In genomic region chrX:4503542-4503941, dm6 we compare ENCODE assay signal across 4 fruit fly cellular contexts.
TF ChIP-seq lines count a peak whose summit lies in the region.

No protein-coding gene starts in this region.

- no peak for TF ChIP-seq CTCF in whole organism, embryonic (GFP tag; optimal IDR thresholded peaks at IDR 0.05; lab: Kevin White, UChicago)

TF ChIP-seq in whole organism, embryonic, 481 proteins besides CTCF, POLR2A, EP300 and RAD21 (continues in another document):
- TF ChIP-seq D (optimal IDR thresholded peaks at IDR 0.05; lab: Kevin White, UChicago) = no peak
- TF ChIP-seq D (GFP tag; optimal IDR thresholded peaks at IDR 0.05; lab: Kevin White, UChicago) = no peak
- no peak for TF ChIP-seq sna (GFP tag; IDR thresholded peaks at IDR 0.05; lab: Robert Waterston, UW; ENCODE audit: partially characterized antibody)
- no peak for TF ChIP-seq CG1529 (GFP tag; optimal IDR thresholded peaks at IDR 0.05; lab: Kevin White, UChicago)
- no peak for TF ChIP-seq vvl (GFP tag; IDR thresholded peaks at IDR 0.05; lab: Robert Waterston, UW)
- no peak for TF ChIP-seq Dll (GFP tag; IDR thresholded peaks at IDR 0.05; lab: Robert Waterston, UW; ENCODE audit: partially characterized antibody)
- TF ChIP-seq CG11456 (GFP tag; IDR thresholded peaks at IDR 0.05; lab: Robert Waterston, UW) = 0 out of 3 replicates have a peak, but pooled peaks have one; percentile 25
- TF ChIP-seq NK7.1 (GFP tag; optimal IDR thresholded peaks at IDR 0.05; lab: Kevin White, UChicago) = no peak
- no peak for TF ChIP-seq pum (GFP tag; optimal IDR thresholded peaks at IDR 0.05; lab: Kevin White, UChicago)
- no peak for TF ChIP-seq CG34422 (GFP tag; IDR thresholded peaks at IDR 0.05; lab: Robert Waterston, UW)
- no peak for TF ChIP-seq C15 (GFP tag; IDR thresholded peaks at IDR 0.05; lab: Robert Waterston, UW)
- no peak for TF ChIP-seq Dbx (GFP tag; IDR thresholded peaks at IDR 0.05; lab: Robert Waterston, UW)
- no peak for TF ChIP-seq CG2199 (GFP tag; IDR thresholded peaks at IDR 0.05; lab: Robert Waterston, UW)
- TF ChIP-seq dmrt99B (tag; optimal IDR thresholded peaks at IDR 0.05; lab: Kevin White, UChicago) = peak; percentile 10
- no peak for TF ChIP-seq sob (GFP tag; IDR thresholded peaks at IDR 0.05; lab: Robert Waterston, UW)
- TF ChIP-seq Lpt (GFP tag; optimal IDR thresholded peaks at IDR 0.05; lab: Kevin White, UChicago) = no peak
- TF ChIP-seq crol (GFP tag; IDR thresholded peaks at IDR 0.05; lab: Robert Waterston, UW) = no peak
- no peak for TF ChIP-seq rib (GFP tag; IDR thresholded peaks at IDR 0.05; lab: Robert Waterston, UW)
- no peak for TF ChIP-seq Lhr (GFP tag; optimal IDR thresholded peaks at IDR 0.05; lab: Kevin White, UChicago)
- no peak for TF ChIP-seq her (GFP tag; optimal IDR thresholded peaks at IDR 0.05; lab: Kevin White, UChicago)
- TF ChIP-seq gsb-n (tag; optimal IDR thresholded peaks at IDR 0.05; lab: Kevin White, UChicago) = no peak
- TF ChIP-seq stwl (tag; optimal IDR thresholded peaks at IDR 0.05; lab: Kevin White, UChicago) = no peak
- TF ChIP-seq Hmr (GFP tag; optimal IDR thresholded peaks at IDR 0.05; lab: Kevin White, UChicago) = peak; percentile 4
- TF ChIP-seq CG10267 (tag; optimal IDR thresholded peaks at IDR 0.05; lab: Kevin White, UChicago) = no peak

TF ChIP-seq in whole organism, prepupa, 60 proteins besides CTCF, POLR2A, EP300 and RAD21 (continues in another document):
- no peak for TF ChIP-seq CG8119 (GFP tag; IDR thresholded peaks at IDR 0.05; lab: Robert Waterston, UW)
- peak; percentile 44 for TF ChIP-seq Met (GFP tag; optimal IDR thresholded peaks at IDR 0.05; lab: Kevin White, UChicago)
- peak; percentile 29 for TF ChIP-seq CG6792 (GFP tag; optimal IDR thresholded peaks at IDR 0.05; lab: Kevin White, UChicago)
- peak; percentile 30 for TF ChIP-seq pdm3 (GFP tag; optimal IDR thresholded peaks at IDR 0.05; lab: Kevin White, UChicago)
- peak; percentile 6 for TF ChIP-seq OdsH (GFP tag; optimal IDR thresholded peaks at IDR 0.05; lab: Kevin White, UChicago)
- peak; percentile 39; the same call in 1 of the 3 replicates for TF ChIP-seq CG6163 (GFP tag; IDR thresholded peaks at IDR 0.05; lab: Robert Waterston, UW)
- no peak for TF ChIP-seq Gug (GFP tag; IDR thresholded peaks at IDR 0.05; lab: Robert Waterston, UW)
- TF ChIP-seq Blimp-1 (GFP tag; optimal IDR thresholded peaks at IDR 0.05; lab: Kevin White, UChicago) = no peak
- peak; percentile 29 for TF ChIP-seq CG3032 (tag; optimal IDR thresholded peaks at IDR 0.05; lab: Kevin White, UChicago)
- peak; percentile 41 for TF ChIP-seq esn (GFP tag; optimal IDR thresholded peaks at IDR 0.05; lab: Kevin White, UChicago)
- TF ChIP-seq Sox14 (GFP tag; optimal IDR thresholded peaks at IDR 0.05; lab: Kevin White, UChicago) = peak; percentile 34
- TF ChIP-seq CG31627 (GFP tag; optimal IDR thresholded peaks at IDR 0.05; lab: Kevin White, UChicago) = peak; percentile 41
- TF ChIP-seq fd85E (GFP tag; optimal IDR thresholded peaks at IDR 0.05; lab: Kevin White, UChicago) = no peak
- peak; percentile 31 for TF ChIP-seq CG6808 (GFP tag; optimal IDR thresholded peaks at IDR 0.05; lab: Kevin White, UChicago)
- TF ChIP-seq CG8632 (GFP tag; optimal IDR thresholded peaks at IDR 0.05; lab: Kevin White, UChicago) = no peak
- no peak for TF ChIP-seq CG15336 (GFP tag; IDR thresholded peaks at IDR 0.05; lab: Robert Waterston, UW)
- TF ChIP-seq Ets21C (GFP tag; optimal IDR thresholded peaks at IDR 0.05; lab: Kevin White, UChicago) = no peak
- peak; percentile 11 for TF ChIP-seq Eip75B (GFP tag; optimal IDR thresholded peaks at IDR 0.05; lab: Kevin White, UChicago)
- no peak for TF ChIP-seq eg (GFP tag; IDR thresholded peaks at IDR 0.05; lab: Robert Waterston, UW)
- TF ChIP-seq CG6276 (GFP tag; optimal IDR thresholded peaks at IDR 0.05; lab: Kevin White, UChicago) = no peak
- peak; percentile 10 for TF ChIP-seq spab (GFP tag; optimal IDR thresholded peaks at IDR 0.05; lab: Kevin White, UChicago)
- no peak for TF ChIP-seq salr (GFP tag; optimal IDR thresholded peaks at IDR 0.05; lab: Kevin White, UChicago)
- peak; percentile 19 for TF ChIP-seq CG10669 (GFP tag; optimal IDR thresholded peaks at IDR 0.05; lab: Kevin White, UChicago)
- peak; percentile 35 for TF ChIP-seq Eip78C (GFP tag; lab: Kevin White, UChicago)

TF ChIP-seq in whole organism, pupa, 21 proteins besides CTCF, POLR2A, EP300 and RAD21:
- TF ChIP-seq fd96Ca (GFP tag; IDR thresholded peaks at IDR 0.05; lab: Robert Waterston, UW) (0 out of 3 replicates have a peak, but pooled peaks have one; percentile 13), EcR (GFP tag; optimal IDR thresholded peaks at IDR 0.05; lab: Kevin White, UChicago) (no peak), CG14655 (GFP tag; optimal IDR thresholded peaks at IDR 0.05; lab: Kevin White, UChicago) (peak; percentile 44), CG32121 (GFP tag; IDR thresholded peaks at IDR 0.05; lab: Robert Waterston, UW) (no peak), CG17806 (tag; optimal IDR thresholded peaks at IDR 0.05; lab: Kevin White, UChicago) (peak; percentile 34), CG13204 (GFP tag; optimal IDR thresholded peaks at IDR 0.05; lab: Kevin White, UChicago) (no peak), Pif1B (GFP tag; optimal IDR thresholded peaks at IDR 0.05; lab: Kevin White, UChicago) (peak; percentile 27), CG9948 (tag; optimal IDR thresholded peaks at IDR 0.05; lab: Kevin White, UChicago) (peak; percentile 40), Pif1A (GFP tag; optimal IDR thresholded peaks at IDR 0.05; lab: Kevin White, UChicago) (peak; percentile 20), Ets98B (GFP tag; IDR thresholded peaks at IDR 0.05; lab: Robert Waterston, UW) (no peak), CG8301 (tag; optimal IDR thresholded peaks at IDR 0.05; lab: Kevin White, UChicago) (peak; percentile 20), CG15710 (tag; optimal IDR thresholded peaks at IDR 0.05; lab: Kevin White, UChicago) (peak; percentile 39), CG8159 (tag; optimal IDR thresholded peaks at IDR 0.05; lab: Kevin White, UChicago) (peak; percentile 51), CG10348 (GFP tag; IDR thresholded peaks at IDR 0.05; lab: Robert Waterston, UW) (no peak), CG12605 (GFP tag; IDR thresholded peaks at IDR 0.05; lab: Robert Waterston, UW) (0 out of 2 replicates have a peak, but pooled peaks have one; percentile 13), Snoo (tag; optimal IDR thresholded peaks at IDR 0.05; lab: Kevin White, UChicago) (no peak), D1 (tag; optimal IDR thresholded peaks at IDR 0.05; lab: Kevin White, UChicago) (no peak), CG4496 (GFP tag; IDR thresholded peaks at IDR 0.05; lab: Robert Waterston, UW) (no peak), rn (GFP tag; IDR thresholded peaks at IDR 0.05; lab: Robert Waterston, UW) (no peak), CG34367 (tag; optimal IDR thresholded peaks at IDR 0.05; lab: Kevin White, UChicago) (peak; percentile 27), gl (tag; optimal IDR thresholded peaks at IDR 0.05; lab: Kevin White, UChicago) (no peak)

TF ChIP-seq in whole organism, wandering third instar larva, 38 proteins besides CTCF, POLR2A, EP300 and RAD21:
- TF ChIP-seq lola (GFP tag; optimal IDR thresholded peaks at IDR 0.05; lab: Kevin White, UChicago) (no peak), h (GFP tag; optimal IDR thresholded peaks at IDR 0.05; lab: Kevin White, UChicago) (peak; percentile 43), jim (GFP tag; optimal IDR thresholded peaks at IDR 0.05; lab: Kevin White, UChicago) (no peak), HLH106 (tag; optimal IDR thresholded peaks at IDR 0.05; lab: Kevin White, UChicago) (peak; percentile 50), Sp1 (GFP tag; optimal IDR thresholded peaks at IDR 0.05; lab: Kevin White, UChicago) (peak; percentile 19), N (GFP tag; optimal IDR thresholded peaks at IDR 0.05; lab: Kevin White, UChicago) (no peak), dsf (GFP tag; optimal IDR thresholded peaks at IDR 0.05; lab: Kevin White, UChicago; ENCODE audit: borderline replicate concordance) (no peak), Hnf4 (GFP tag; optimal IDR thresholded peaks at IDR 0.05; lab: Kevin White, UChicago) (peak; percentile 32), ey (GFP tag; optimal IDR thresholded peaks at IDR 0.05; lab: Kevin White, UChicago) (peak; percentile 50), psq (GFP tag; optimal IDR thresholded peaks at IDR 0.05; lab: Kevin White, UChicago) (peak; percentile 13), Jra (GFP tag; optimal IDR thresholded peaks at IDR 0.05; lab: Kevin White, UChicago) (no peak), OdsH (GFP tag; optimal IDR thresholded peaks at IDR 0.05; lab: Kevin White, UChicago) (peak; percentile 45), br (GFP tag; optimal IDR thresholded peaks at IDR 0.05; lab: Kevin White, UChicago) (peak; percentile 34), Rel (GFP tag; optimal IDR thresholded peaks at IDR 0.05; lab: Kevin White, UChicago) (no peak), Rel (tag; optimal IDR thresholded peaks at IDR 0.05; lab: Kevin White, UChicago) (no peak), foxo (GFP tag; optimal IDR thresholded peaks at IDR 0.05; lab: Kevin White, UChicago) (peak in 1 of 2 experiments; percentile 58), CG9705 (GFP tag; optimal IDR thresholded peaks at IDR 0.05; lab: Kevin White, UChicago) (no peak), Mio (GFP tag; optimal IDR thresholded peaks at IDR 0.05; lab: Kevin White, UChicago) (no peak), rgr (GFP tag; optimal IDR thresholded peaks at IDR 0.05; lab: Kevin White, UChicago) (peak; percentile 44), CG32264 (GFP tag; optimal IDR thresholded peaks at IDR 0.05; lab: Kevin White, UChicago) (no peak), woc (GFP tag; optimal IDR thresholded peaks at IDR 0.05; lab: Kevin White, UChicago) (peak; percentile 7), dmrt93B (GFP tag; optimal IDR thresholded peaks at IDR 0.05; lab: Kevin White, UChicago) (peak; percentile 19), Myc (optimal IDR thresholded peaks at IDR 0.05; lab: Kevin White, UChicago) (no peak), Hr78 (GFP tag; optimal IDR thresholded peaks at IDR 0.05; lab: Kevin White, UChicago) (no peak), fru (GFP tag; optimal IDR thresholded peaks at IDR 0.05; lab: Kevin White, UChicago) (peak; percentile 48)

Comparison
In these comparisons a context has a peak if more than half of its experiments do, and no peak if none do; other contexts are left out.
1. Of the 7 proteins assayed by ChIP-seq in both whole organism, embryonic and whole organism, prepupa: peak only in whole organism, embryonic: none; only in whole organism, prepupa: Hr39 and Sox102F; in both: none; in neither: 5.